Fruit fly (Drosophila melanogaster) whole organism, embryonic: ENCODE data around the gene Upf2.
A peak's percentile ranks its signal among the peaks of the same experiment; 100 is the strongest.

ENCODE experiments used
- Atf6 ChIP-seq: fragments of 200-800 bp; sonication (Bioruptor generic); IDR thresholded peaks from 2 replicates; pipeline ENCODE4 v1.3.6; 2022; ENCODE audit warnings: missing biosample characterization, missing genetic modification characterization
- BEAF-32 ChIP-seq: fragments of 200-800 bp; sonication (Bioruptor generic); optimal IDR thresholded peaks from 3 replicates; lab custom pipeline; 2017; ENCODE audit warnings: missing biosample characterization, missing genetic modification characterization, mild to moderate bottlenecking, moderate library complexity, missing genetic modification reagents
- Bgb ChIP-seq: fragments of 200-800 bp; sonication (Bioruptor generic); IDR thresholded peaks from 2 replicates; pipeline ENCODE4 v1.3.6; 2022; ENCODE audit warnings: missing biosample characterization, missing genetic modification characterization; ENCODE audit not compliant: partially characterized antibody
- CG11456 ChIP-seq: fragments of 200-800 bp; sonication (Bioruptor generic); IDR thresholded peaks from 3 replicates; pipeline ENCODE4 v1.3.6; 2022; ENCODE audit warnings: missing biosample characterization, missing genetic modification characterization
- CG1233 ChIP-seq: fragments of 200-800 bp; sonication (Bioruptor generic); optimal IDR thresholded peaks from 4 replicates; lab custom pipeline; 2018; ENCODE audit warnings: missing biosample characterization, mild to moderate bottlenecking, missing genetic modification characterization
- CG13123 ChIP-seq: fragments of 200-800 bp; sonication (Bioruptor generic); optimal IDR thresholded peaks from 2 replicates; lab custom pipeline; 2016; ENCODE audit warnings: missing biosample characterization, missing genetic modification characterization
- CG13424 ChIP-seq: fragments of 200-800 bp; sonication (Bioruptor generic); optimal IDR thresholded peaks from 2 replicates; lab custom pipeline; 2019; ENCODE audit warnings: missing biosample characterization, mild to moderate bottlenecking, missing genetic modification characterization, moderate library complexity
- CG14441 ChIP-seq: fragments of 200-800 bp; sonication (Bioruptor generic); IDR thresholded peaks from 2 replicates; pipeline ENCODE4 v1.3.6; 2022; ENCODE audit warnings: missing biosample characterization, missing genetic modification characterization
- CG15269 ChIP-seq: fragments of 200-800 bp; sonication (Bioruptor generic); optimal IDR thresholded peaks from 2 replicates; lab custom pipeline; 2018; ENCODE audit warnings: missing biosample characterization, mild to moderate bottlenecking, missing genetic modification characterization, moderate library complexity
- CG1602 ChIP-seq: fragments of 200-800 bp; sonication (Bioruptor generic); optimal IDR thresholded peaks from 3 replicates; lab custom pipeline; 2016; ENCODE audit warnings: missing biosample characterization, missing genetic modification characterization
- CG1647 ChIP-seq: fragments of 200-800 bp; sonication (Bioruptor generic); optimal IDR thresholded peaks from 3 replicates; lab custom pipeline; 2016; ENCODE audit warnings: missing biosample characterization, missing genetic modification characterization
- CG18619 ChIP-seq: fragments of 200-800 bp; sonication (Bioruptor generic); optimal IDR thresholded peaks from 3 replicates; lab custom pipeline; 2017; ENCODE audit warnings: missing biosample characterization, mild to moderate bottlenecking, missing genetic modification characterization
- CG18764 ChIP-seq: fragments of 200-800 bp; sonication (Bioruptor generic); optimal IDR thresholded peaks from 3 replicates; lab custom pipeline; 2016; ENCODE audit warnings: missing biosample characterization, missing genetic modification characterization
- CG2120 ChIP-seq: fragments of 200-800 bp; sonication (Bioruptor generic); optimal IDR thresholded peaks from 3 replicates; lab custom pipeline; 2016; ENCODE audit warnings: missing biosample characterization, missing genetic modification characterization
- CG2199 ChIP-seq: fragments of 200-800 bp; sonication (Bioruptor generic); IDR thresholded peaks from 3 replicates; pipeline ENCODE4 v1.3.6; 2022; ENCODE audit warnings: missing biosample characterization, missing genetic modification characterization
- CG2202 ChIP-seq: fragments of 200-800 bp; sonication (Bioruptor generic); optimal IDR thresholded peaks from 2 replicates; lab custom pipeline; 2018; ENCODE audit warnings: missing biosample characterization, mild to moderate bottlenecking, missing genetic modification characterization
- CG30431 ChIP-seq: fragments of 200-800 bp; sonication (Bioruptor generic); optimal IDR thresholded peaks from 2 replicates; lab custom pipeline; 2017; ENCODE audit warnings: missing biosample characterization, missing genetic modification characterization
- CG32772 ChIP-seq: fragments of 200-800 bp; sonication (Bioruptor generic); IDR thresholded peaks from 2 replicates; pipeline ENCODE4 v1.3.6; 2022; ENCODE audit warnings: missing biosample characterization, missing genetic modification characterization
- CG3281 ChIP-seq: fragments of 200-800 bp; sonication (Bioruptor generic); optimal IDR thresholded peaks from 3 replicates; lab custom pipeline; 2017; ENCODE audit warnings: missing biosample characterization, mild to moderate bottlenecking, missing genetic modification characterization
- CG3726 ChIP-seq: fragments of 200-800 bp; sonication (Bioruptor generic); IDR thresholded peaks from 3 replicates; pipeline ENCODE4, ENCODE4 v1.3.6; 2022; ENCODE audit warnings: missing biosample characterization, missing genetic modification characterization
- CG4404 ChIP-seq: fragments of 200-800 bp; sonication (Bioruptor generic); IDR thresholded peaks from 2 replicates; pipeline ENCODE4 v1.3.6; 2022; ENCODE audit warnings: missing biosample characterization, missing genetic modification characterization
- CG4424 ChIP-seq: fragments of 200-800 bp; sonication (Bioruptor generic); optimal IDR thresholded peaks from 3 replicates; lab custom pipeline; 2016; ENCODE audit warnings: missing biosample characterization, missing genetic modification characterization
- CG6689 ChIP-seq: fragments of 200-800 bp; sonication (Bioruptor generic); IDR thresholded peaks from 2 replicates; pipeline ENCODE4 v1.3.6; 2022; ENCODE audit warnings: missing biosample characterization, missing genetic modification characterization
- CG9797 ChIP-seq: fragments of 200-800 bp; sonication (Bioruptor generic); optimal IDR thresholded peaks from 3 replicates; lab custom pipeline; 2018; ENCODE audit warnings: missing biosample characterization, mild to moderate bottlenecking, missing genetic modification characterization
- Camta ChIP-seq: fragments of 200-800 bp; sonication (Bioruptor generic); optimal IDR thresholded peaks from 2 replicates; lab custom pipeline; 2016; ENCODE audit warnings: missing biosample characterization, missing genetic modification characterization
- CkIIα-i1 ChIP-seq: fragments of 200-800 bp; sonication (Bioruptor generic); IDR thresholded peaks from 2 replicates; pipeline ENCODE4 v1.3.6; 2022; ENCODE audit warnings: missing biosample characterization, missing genetic modification characterization
- Deaf1 ChIP-seq: fragments of 200-800 bp; optimal IDR thresholded peaks from 3 replicates; lab custom pipeline; 2019; ENCODE audit warnings: missing biosample characterization, mild to moderate bottlenecking, missing genetic modification characterization, moderate library complexity
- HLH54F ChIP-seq: fragments of 200-800 bp; sonication (Bioruptor generic); optimal IDR thresholded peaks from 3 replicates; lab custom pipeline; 2016; ENCODE audit warnings: missing biosample characterization, missing genetic modification characterization
- Kr ChIP-seq: fragments of 200-800 bp; sonication (Bioruptor generic); optimal IDR thresholded peaks from 2 replicates; lab custom pipeline; 2017; ENCODE audit warnings: missing biosample characterization, mild to moderate bottlenecking, missing genetic modification characterization
- Lim3 ChIP-seq: fragments of 200-800 bp; sonication (Bioruptor generic); IDR thresholded peaks from 2 replicates; pipeline ENCODE4 v1.3.6; 2022; ENCODE audit warnings: missing biosample characterization, missing genetic modification characterization
- MTF-1 ChIP-seq: fragments of 200-800 bp; sonication (Bioruptor generic); optimal IDR thresholded peaks from 2 replicates; lab custom pipeline; 2018; ENCODE audit warnings: missing biosample characterization, mild to moderate bottlenecking, missing genetic modification characterization, borderline replicate concordance
- Mad ChIP-seq: fragments of 200-800 bp; sonication (Bioruptor generic); optimal IDR thresholded peaks from 2 replicates; lab custom pipeline; 2016; ENCODE audit warnings: missing biosample characterization, missing genetic modification characterization
- Neu2 ChIP-seq: fragments of 200-800 bp; sonication (Bioruptor generic); optimal IDR thresholded peaks from 3 replicates; lab custom pipeline; 2016; ENCODE audit warnings: missing biosample characterization, missing genetic modification characterization, borderline replicate concordance
- Sin3A ChIP-seq: fragments of >200 bp; optimal IDR thresholded peaks from 2 replicates; lab custom pipeline; 2018
- Ssrp ChIP-seq: fragments of 200-800 bp; sonication (Bioruptor generic); optimal IDR thresholded peaks from 2 replicates; lab custom pipeline; 2018; ENCODE audit warnings: missing biosample characterization, mild to moderate bottlenecking, missing genetic modification characterization, moderate library complexity
- YL-1 ChIP-seq: fragments of 200-800 bp; sonication (Bioruptor generic); optimal IDR thresholded peaks from 3 replicates; lab custom pipeline; 2017; ENCODE audit warnings: missing biosample characterization, mild to moderate bottlenecking, missing genetic modification characterization
- ase ChIP-seq: fragments of 200-800 bp; sonication (Bioruptor generic); IDR thresholded peaks from 3 replicates; pipeline ENCODE4 v1.3.6; 2022; ENCODE audit warnings: missing biosample characterization, missing genetic modification characterization
- bigmax ChIP-seq: fragments of 200-800 bp; sonication (Bioruptor generic); optimal IDR thresholded peaks from 2 replicates; lab custom pipeline; 2018; ENCODE audit warnings: missing biosample characterization, mild to moderate bottlenecking, missing genetic modification characterization
- cas ChIP-seq: fragments of 200-800 bp; sonication (Bioruptor generic); IDR thresholded peaks from 2 replicates; pipeline ENCODE4 v1.3.6; 2022; ENCODE audit warnings: missing biosample characterization, missing genetic modification characterization
- cwo ChIP-seq: fragments of 200-800 bp; sonication (Bioruptor generic); optimal IDR thresholded peaks from 3 replicates; lab custom pipeline; 2017; ENCODE audit warnings: missing biosample characterization, missing genetic modification characterization, mild to moderate bottlenecking, moderate library complexity, missing genetic modification reagents
- danr ChIP-seq: fragments of 200-800 bp; sonication (Bioruptor generic); IDR thresholded peaks from 2 replicates; pipeline ENCODE4 v1.3.6; 2022; ENCODE audit warnings: missing biosample characterization, missing genetic modification characterization
- dati ChIP-seq: fragments of 200-800 bp; sonication (Bioruptor generic); IDR thresholded peaks from 2 replicates; pipeline ENCODE4 v1.3.6; 2022; ENCODE audit warnings: missing biosample characterization, missing genetic modification characterization
- fd64A ChIP-seq: fragments of 200-800 bp; sonication (Bioruptor generic); optimal IDR thresholded peaks from 3 replicates; lab custom pipeline; 2018; ENCODE audit warnings: missing biosample characterization, mild to moderate bottlenecking, missing genetic modification characterization
- grn ChIP-seq: fragments of 200-800 bp; sonication (Bioruptor generic); optimal IDR thresholded peaks from 3 replicates; lab custom pipeline; 2017; ENCODE audit warnings: missing biosample characterization, missing genetic modification characterization
- kah ChIP-seq: fragments of 200-800 bp; sonication (Bioruptor generic); optimal IDR thresholded peaks from 2 replicates; lab custom pipeline; 2018; ENCODE audit warnings: missing biosample characterization, mild to moderate bottlenecking, missing genetic modification characterization
- pita ChIP-seq: fragments of 200-800 bp; sonication (Bioruptor generic); optimal IDR thresholded peaks from 2 replicates; lab custom pipeline; 2017; ENCODE audit warnings: missing biosample characterization, mild to moderate bottlenecking, missing genetic modification characterization
- pnt ChIP-seq: fragments of 200-800 bp; sonication (Bioruptor generic); optimal IDR thresholded peaks from 3 replicates; lab custom pipeline; 2016; ENCODE audit warnings: missing biosample characterization, missing genetic modification characterization
- sens ChIP-seq: fragments of 200-800 bp; sonication (Bioruptor generic); peaks from one replicate; lab custom pipeline; 2016; ENCODE audit warnings: missing biosample characterization, missing genetic modification characterization
- slp2 ChIP-seq: fragments of 200-800 bp; sonication (Bioruptor generic); optimal IDR thresholded peaks from 2 replicates; lab custom pipeline; 2016; ENCODE audit warnings: missing biosample characterization, missing genetic modification characterization
- sna ChIP-seq: fragments of 200-800 bp; sonication (Bioruptor generic); IDR thresholded peaks from 2 replicates; pipeline ENCODE4 v1.3.6; 2022; ENCODE audit warnings: missing biosample characterization, missing genetic modification characterization; ENCODE audit not compliant: partially characterized antibody
- so ChIP-seq: fragments of 200-800 bp; sonication (Bioruptor generic); IDR thresholded peaks from 3 replicates; pipeline ENCODE4 v1.3.6; 2022; ENCODE audit warnings: missing biosample characterization, missing genetic modification characterization
- tx ChIP-seq: fragments of 200-800 bp; sonication (Bioruptor generic); optimal IDR thresholded peaks from 2 replicates; lab custom pipeline; 2016; ENCODE audit warnings: missing biosample characterization, missing genetic modification characterization

Upf2 gene

DNA sequence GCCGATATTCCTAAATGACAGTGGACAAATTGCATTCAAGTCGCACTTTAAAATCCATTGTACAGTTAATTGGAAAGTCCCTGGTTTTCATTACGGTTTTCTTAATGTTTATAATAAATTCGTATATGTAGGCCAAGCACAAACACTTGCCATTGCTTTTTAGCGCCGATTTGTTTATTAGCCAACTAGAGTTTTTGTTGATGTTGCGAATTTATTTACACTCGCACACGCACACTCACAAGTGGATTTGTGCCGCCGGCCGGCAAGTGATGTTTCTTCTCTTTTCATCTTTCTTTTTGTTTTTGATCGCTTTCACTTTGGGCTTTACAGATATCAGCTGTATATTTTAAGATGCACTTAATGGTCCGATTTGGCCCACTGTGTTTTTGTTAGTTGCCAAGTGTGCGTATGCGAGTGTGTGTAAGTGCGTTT is 18.0 kb downstream of the Upf2 start (continued):
- peak; percentile 70; the same call in 1 of the 3 replicates for TF ChIP-seq CG11456
- TF ChIP-seq CG4424 (GFP tag; lab: Kevin White, UChicago): peak; percentile 68
- TF ChIP-seq CG1233 (GFP tag; lab: Kevin White, UChicago): peak; percentile 73
- TF ChIP-seq pnt (GFP tag; lab: Kevin White, UChicago): peak; percentile 71
- TF ChIP-seq CG15269 (tag; lab: Kevin White, UChicago): peak; percentile 82
- peak; percentile 83 for TF ChIP-seq slp2 (GFP tag; lab: Kevin White, UChicago)
- no peak for TF ChIP-seq CG2199 (GFP tag; lab: Robert Waterston, UW)
- peak; percentile 36 for TF ChIP-seq CG13123 (GFP tag; lab: Kevin White, UChicago)
- TF ChIP-seq danr (GFP tag; lab: Robert Waterston, UW): 0 out of 2 replicates have a peak, but pooled peaks have one; percentile 6
- TF ChIP-seq sens (GFP tag; lab: Kevin White, UChicago): peak; percentile 93
- peak; percentile 81 for TF ChIP-seq CG13424
- TF ChIP-seq tx (GFP tag; lab: Kevin White, UChicago): peak; percentile 66
- no peak for TF ChIP-seq CG9797 (GFP tag; lab: Kevin White, UChicago)
- no peak for TF ChIP-seq Sin3A (lab: Kevin White, UChicago)
- no peak for TF ChIP-seq fd64A (GFP tag; lab: Kevin White, UChicago)
- TF ChIP-seq Atf6 (GFP tag; lab: Robert Waterston, UW): 0 out of 2 replicates have a peak, but pooled peaks have one; percentile 46
- no peak for TF ChIP-seq Bgb (GFP tag; lab: Robert Waterston, UW)
- TF ChIP-seq BEAF-32 (GFP tag; lab: Kevin White, UChicago): no peak
- peak; percentile 34 for TF ChIP-seq Deaf1
- peak; percentile 48 for TF ChIP-seq cwo (GFP tag; lab: Kevin White, UChicago)
- 0 out of 2 replicates have a peak, but pooled peaks have one; percentile 35 for TF ChIP-seq cas (GFP tag; lab: Robert Waterston, UW)
- TF ChIP-seq CG1647 (GFP tag; lab: Kevin White, UChicago): peak; percentile 66
- TF ChIP-seq CG2202 (tag; lab: Kevin White, UChicago): no peak
- no peak for TF ChIP-seq CkIIα-i1 (GFP tag; lab: Robert Waterston, UW)
- peak; percentile 75 for TF ChIP-seq Camta (GFP tag; lab: Kevin White, UChicago)
- peak; percentile 81 for TF ChIP-seq CG3281
- TF ChIP-seq ase (GFP tag; lab: Robert Waterston, UW): no peak
- no peak for TF ChIP-seq sna
- TF ChIP-seq grn: no peak
- peak; percentile 33 for TF ChIP-seq MTF-1 (GFP tag; lab: Kevin White, UChicago)
- TF ChIP-seq Neu2 (GFP tag; lab: Kevin White, UChicago): no peak
- peak; percentile 65 for TF ChIP-seq CG14441 (GFP tag; lab: Robert Waterston, UW)
- TF ChIP-seq CG4404 (GFP tag; lab: Robert Waterston, UW): peak; percentile 40; the same call in 1 of the 2 replicates
- TF ChIP-seq CG2120 (GFP tag; lab: Kevin White, UChicago): peak; percentile 85
- peak; percentile 60 for TF ChIP-seq Mad (GFP tag; lab: Kevin White, UChicago)
- TF ChIP-seq bigmax (GFP tag; lab: Kevin White, UChicago): no peak
- TF ChIP-seq kah: peak; percentile 7
- peak; percentile 79 for TF ChIP-seq Ssrp (tag; lab: Kevin White, UChicago)
- no peak for TF ChIP-seq CG3726 (GFP tag; lab: Robert Waterston, UW)
- TF ChIP-seq pita (GFP tag; lab: Kevin White, UChicago): no peak
- TF ChIP-seq YL-1 (GFP tag; lab: Kevin White, UChicago): no peak
- TF ChIP-seq HLH54F: peak; percentile 84
- TF ChIP-seq CG32772 (GFP tag; lab: Robert Waterston, UW): 0 out of 2 replicates have a peak, but pooled peaks have one; percentile 44
- no peak for TF ChIP-seq Lim3 (GFP tag; lab: Robert Waterston, UW)
- peak; percentile 71 for TF ChIP-seq CG30431
- TF ChIP-seq CG18764 (GFP tag; lab: Kevin White, UChicago): peak; percentile 14
- TF ChIP-seq Kr (GFP tag; lab: Kevin White, UChicago): no peak
- TF ChIP-seq CG1602: peak; percentile 54
- no peak for TF ChIP-seq dati
- peak; percentile 13; the same call in 1 of the 3 replicates for TF ChIP-seq so
- peak; percentile 75 for TF ChIP-seq CG18619 (GFP tag; lab: Kevin White, UChicago)
- peak; percentile 67 for TF ChIP-seq CG6689
